Fruit fly (Drosophila melanogaster): Measurements from ENCODE around the gene mon2.

DNA sequence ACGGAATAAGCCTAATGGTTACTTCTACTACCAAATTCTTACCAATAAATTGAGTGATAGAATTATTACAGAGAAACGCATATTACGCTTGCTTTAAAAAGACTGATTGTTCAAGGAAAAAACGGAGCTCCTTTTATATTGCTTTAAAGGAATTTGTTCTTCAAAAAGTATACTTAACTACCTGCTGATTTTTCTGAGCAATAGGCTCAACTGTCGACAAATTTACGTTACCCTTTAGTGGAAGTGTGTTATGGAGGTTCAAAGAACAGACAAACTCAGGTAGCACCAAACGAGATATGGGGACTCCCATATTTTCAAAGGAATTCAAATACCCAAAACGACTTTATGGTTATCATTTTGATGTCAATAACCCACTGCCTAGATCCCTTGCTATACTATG is 20.1 kb upstream of the mon2 start, which contains the start of gene CG42762:
- TF ChIP-seq CG12605 (GFP tag; IDR thresholded peaks at IDR 0.05) = no peak
- no peak for TF ChIP-seq D1 (tag; optimal IDR thresholded peaks at IDR 0.05)
- TF ChIP-seq CG34367 (tag; optimal IDR thresholded peaks at IDR 0.05) = no peak
- no peak for TF ChIP-seq EcR (GFP tag; optimal IDR thresholded peaks at IDR 0.05)
- TF ChIP-seq CG10348 (GFP tag; IDR thresholded peaks at IDR 0.05) = no peak

All from whole organism, pupa.